Fruit fly (Drosophila melanogaster) S2 (cell line): Measurements from ENCODE around the gene yps.

ENCODE experiments used
- CG8478 ChIP-seq: fragments of >200 bp; optimal IDR thresholded peaks from 2 replicates; lab custom pipeline; 2018
- CTCF ChIP-seq, 2 experiments: fragments of >200 bp; optimal IDR thresholded peaks; 2 replicates each; lab custom pipeline; 2018

DNA sequence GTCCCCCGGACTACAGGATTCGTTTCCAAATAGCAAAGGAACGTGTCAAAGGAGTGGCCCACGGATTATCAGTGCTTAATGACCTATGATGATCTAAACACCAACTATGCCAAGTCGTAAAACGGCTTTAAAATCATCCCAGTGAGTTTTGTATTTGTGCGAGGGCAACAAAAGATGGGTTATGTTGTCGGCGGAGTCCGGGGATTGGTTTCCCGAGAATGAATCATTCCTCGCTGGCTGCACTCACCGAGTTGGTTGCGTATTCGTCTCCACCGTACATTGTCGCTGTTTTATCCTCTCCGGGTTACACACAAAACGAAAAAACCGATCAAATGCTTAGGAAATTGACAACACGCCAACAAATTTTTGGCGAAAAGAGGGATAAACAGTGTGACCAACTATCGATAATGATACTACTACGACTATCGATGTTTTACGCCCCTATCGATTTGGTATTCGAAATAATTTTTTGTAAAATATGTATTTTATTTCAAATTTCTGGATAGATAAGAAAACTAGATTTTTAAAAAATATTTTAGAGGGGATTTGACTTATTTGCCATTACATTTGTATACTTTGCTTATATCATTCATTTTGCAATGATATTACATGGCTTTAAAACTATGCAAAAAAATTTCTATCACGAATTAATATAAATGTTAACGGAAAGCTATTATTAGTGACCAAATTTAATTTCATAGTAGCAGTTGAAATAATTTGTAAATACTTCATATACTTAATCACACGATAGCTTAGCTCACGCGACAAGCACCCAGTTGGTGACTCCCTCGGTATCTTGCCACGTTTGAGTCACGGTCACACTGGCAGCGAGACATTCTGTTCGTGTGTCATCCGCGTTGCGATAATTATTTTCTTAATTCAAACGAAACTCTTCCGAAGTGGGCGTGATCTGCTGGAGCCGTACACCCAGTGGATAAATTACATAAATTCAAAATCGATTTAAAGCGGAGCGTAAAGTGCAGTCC is 21.1 kb upstream of the yps start, which contains the start of the genes eIF3l and Nrx-IV:
- no peak for TF ChIP-seq CG8478 (lab: Kevin White, UChicago)
- TF ChIP-seq CTCF (optimal IDR thresholded peaks at IDR 0.05; lab: Kevin White, UChicago), result no peak
